Worm (Caenorhabditis elegans) whole organism, L1 larva: ENCODE results near the gene C25E10.16.
A peak's percentile ranks its signal among the peaks of the same experiment; 100 is the strongest.

Source experiments
- Y116A8C.19 ChIP-seq: sonication (generic microtip); optimal IDR thresholded peaks from 2 replicates; lab custom pipeline; 2016; ENCODE audit warnings: missing compliant biosample characterization, missing genetic modification characterization, borderline replicate concordance
- blmp-1 ChIP-seq: fragments of 150-350 bp; optimal IDR thresholded peaks from 2 replicates; lab custom pipeline; 2014; ENCODE audit warnings: missing biosample characterization, missing genetic modification characterization
- dsc-1 ChIP-seq: sonication (generic microtip); optimal IDR thresholded peaks from 2 replicates; lab custom pipeline; 2016; ENCODE audit warnings: mild to moderate bottlenecking, missing genetic modification characterization, missing compliant biosample characterization
- efl-1 ChIP-seq, 4 experiments: fragments of 150-350 bp; optimal IDR thresholded peaks in 3 of 4; peaks in 1 of 4; 1 replicate in 1 of 4; 2 replicates in 3 of 4; lab custom pipeline; 2014; ENCODE audit warnings: missing biosample characterization in 2 of 4, missing genetic modification characterization in 2 of 4, missing genetic modification reagents in 2 of 4
- egl-27 ChIP-seq, 2 experiments: fragments of 150-350 bp in 1 of 2; sonication (generic microtip); optimal IDR thresholded peaks; 3 replicates each; lab custom pipeline; 2017 to 2018; ENCODE audit warnings: missing biosample characterization in 2 of 2, missing genetic modification characterization in 2 of 2, missing genetic modification reagents in 2 of 2
- fkh-10 ChIP-seq: sonication (generic microtip); optimal IDR thresholded peaks from 2 replicates; lab custom pipeline; 2017; ENCODE audit warnings: missing biosample characterization, missing genetic modification reagents, missing genetic modification characterization
- fkh-8 ChIP-seq: sonication (generic microtip); optimal IDR thresholded peaks from 2 replicates; lab custom pipeline; 2016; ENCODE audit warnings: mild to moderate bottlenecking, missing genetic modification characterization, missing compliant biosample characterization
- hpl-2 ChIP-seq: fragments of 150-350 bp; optimal IDR thresholded peaks from 2 replicates; lab custom pipeline; 2014; ENCODE audit warnings: missing biosample characterization, missing genetic modification reagents, missing genetic modification characterization
- isw-1 ChIP-seq: fragments of 200-800 bp; sonication (Bioruptor generic); IDR thresholded peaks from 2 replicates; pipeline ENCODE4 v1.3.6; 2022; ENCODE audit warnings: missing genetic modification characterization, missing compliant biosample characterization
- jun-1 ChIP-seq: fragments of 150-350 bp; optimal IDR thresholded peaks from 2 replicates; lab custom pipeline; 2014; ENCODE audit warnings: missing biosample characterization, missing genetic modification reagents, missing genetic modification characterization
- lin-13 ChIP-seq: fragments of 150-350 bp; optimal IDR thresholded peaks from 2 replicates; lab custom pipeline; 2014; ENCODE audit warnings: missing biosample characterization, missing genetic modification reagents, missing genetic modification characterization
- lin-14 ChIP-seq: fragments of 200-800 bp; sonication (Bioruptor generic); optimal IDR thresholded peaks from 2 replicates; lab custom pipeline; 2018; ENCODE audit warnings: mild to moderate bottlenecking, missing genetic modification characterization, moderate library complexity, missing compliant biosample characterization
- lin-15B ChIP-seq: fragments of 150-350 bp; sonication (generic microtip); optimal IDR thresholded peaks from 3 replicates; lab custom pipeline; 2014; ENCODE audit warnings: missing biosample characterization, missing genetic modification characterization
- lir-3 ChIP-seq: sonication (generic microtip); optimal IDR thresholded peaks from 2 replicates; lab custom pipeline; 2016; ENCODE audit warnings: mild to moderate bottlenecking, missing genetic modification characterization, moderate library complexity, missing compliant biosample characterization; ENCODE audit not compliant: poor library complexity
- mab-9 ChIP-seq: fragments of 200-800 bp; sonication (Bioruptor generic); IDR thresholded peaks from 2 replicates; pipeline ENCODE4 v1.3.6; 2022; ENCODE audit warnings: missing genetic modification reagents, missing genetic modification characterization, missing compliant biosample characterization
- mef-2 ChIP-seq: fragments of 150-350 bp; optimal IDR thresholded peaks from 2 replicates; lab custom pipeline; 2014; ENCODE audit warnings: missing biosample characterization, missing genetic modification characterization
- nhr-19 ChIP-seq: fragments of 200-800 bp; sonication (Bioruptor generic); conservative IDR thresholded peaks from 2 replicates; pipeline ENCODE4 v1.3.6; 2022; ENCODE audit warnings: missing genetic modification characterization, missing compliant biosample characterization
- nhr-28 ChIP-seq: fragments of 150-350 bp; optimal IDR thresholded peaks from 2 replicates; lab custom pipeline; 2014; ENCODE audit warnings: missing biosample characterization, missing genetic modification characterization
- nhr-47 ChIP-seq: sonication (generic microtip); optimal IDR thresholded peaks from 2 replicates; lab custom pipeline; 2016; ENCODE audit warnings: mild to moderate bottlenecking, missing genetic modification characterization, moderate library complexity, missing compliant biosample characterization
- nhr-71 ChIP-seq: sonication (generic microtip); optimal IDR thresholded peaks from 2 replicates; lab custom pipeline; 2016; ENCODE audit warnings: mild to moderate bottlenecking, missing genetic modification characterization, moderate library complexity, missing compliant biosample characterization
- nhr-77 ChIP-seq: fragments of 150-350 bp; optimal IDR thresholded peaks from 2 replicates; lab custom pipeline; 2014; ENCODE audit warnings: missing biosample characterization, missing genetic modification characterization
- nhr-85 ChIP-seq: sonication (generic microtip); peaks from one replicate; lab custom pipeline; 2016; ENCODE audit warnings: missing genetic modification characterization, inconsistent platforms, missing compliant biosample characterization
- pax-3 ChIP-seq: fragments of 200-800 bp; sonication (Bioruptor generic); optimal IDR thresholded peaks from 2 replicates; lab custom pipeline; 2018; ENCODE audit warnings: mild to moderate bottlenecking, missing genetic modification characterization, moderate library complexity, missing compliant biosample characterization
- pqm-1 ChIP-seq: sonication (generic microtip); optimal IDR thresholded peaks from 3 replicates; lab custom pipeline; 2017; ENCODE audit warnings: missing biosample characterization, missing genetic modification characterization
- rnt-1 ChIP-seq: sonication (generic microtip); optimal IDR thresholded peaks from 2 replicates; lab custom pipeline; 2016; ENCODE audit warnings: mild to moderate bottlenecking, missing genetic modification characterization, moderate library complexity, missing compliant biosample characterization
- snu-23 ChIP-seq: sonication (generic microtip); optimal IDR thresholded peaks from 2 replicates; lab custom pipeline; 2016; ENCODE audit warnings: missing genetic modification characterization, missing compliant biosample characterization
- sox-4 ChIP-seq: sonication (generic microtip); optimal IDR thresholded peaks from 2 replicates; lab custom pipeline; 2016; ENCODE audit warnings: missing genetic modification characterization, missing compliant biosample characterization
- sup-37 ChIP-seq: fragments of 200-800 bp; sonication (Bioruptor generic); optimal IDR thresholded peaks from 2 replicates; lab custom pipeline; 2018; ENCODE audit warnings: mild to moderate bottlenecking, missing genetic modification characterization, missing compliant biosample characterization
- tlp-1 ChIP-seq: fragments of 150-350 bp; optimal IDR thresholded peaks from 2 replicates; lab custom pipeline; 2014; ENCODE audit warnings: missing biosample characterization, missing genetic modification characterization
- unc-130 ChIP-seq: fragments of 150-350 bp; optimal IDR thresholded peaks from 2 replicates; lab custom pipeline; 2017; ENCODE audit warnings: missing biosample characterization, missing genetic modification characterization, inconsistent platforms
- unc-62 ChIP-seq: fragments of 150-350 bp; optimal IDR thresholded peaks from 2 replicates; lab custom pipeline; 2014; ENCODE audit warnings: missing biosample characterization, missing genetic modification reagents, missing genetic modification characterization
- unc-86 ChIP-seq: sonication (generic microtip); optimal IDR thresholded peaks from 2 replicates; lab custom pipeline; 2016; ENCODE audit warnings: missing genetic modification characterization, missing compliant biosample characterization
- zag-1 ChIP-seq: fragments of 150-350 bp; optimal IDR thresholded peaks from 2 replicates; lab custom pipeline; 2014; ENCODE audit warnings: missing biosample characterization, missing genetic modification characterization
- zip-4 ChIP-seq: fragments of 200-800 bp; sonication (Bioruptor generic); optimal IDR thresholded peaks from 2 replicates; lab custom pipeline; 2018; ENCODE audit warnings: mild to moderate bottlenecking, missing genetic modification characterization, moderate library complexity, missing compliant biosample characterization
- ztf-4 ChIP-seq: fragments of 150-350 bp; optimal IDR thresholded peaks from 2 replicates; lab custom pipeline; 2014; ENCODE audit warnings: missing biosample characterization, missing genetic modification characterization

Gene C25E10.16

ce11 chrV:9065001-9065400 is 5.6 kb upstream of the C25E10.16 start:
- no peak for TF ChIP-seq fkh-10 (GFP tag; lab: Kevin White, UChicago)
- peak; percentile 54 for TF ChIP-seq nhr-85 (tag; lab: Kevin White, UChicago)
- TF ChIP-seq efl-1 (optimal IDR thresholded peaks at IDR 0.05; lab: Kevin White, UChicago), result no peak
- TF ChIP-seq efl-1 (GFP tag; optimal IDR thresholded peaks at IDR 0.05 in 1 of 2; lab: Kevin White, UChicago), result peak in 1 of 2 experiments; percentile 29

- no peak for TF ChIP-seq zag-1 (tag; lab: Kevin White, UChicago)
- TF ChIP-seq nhr-85 (tag; lab: Kevin White, UChicago), result peak; percentile 23
- no peak for TF ChIP-seq efl-1 (optimal IDR thresholded peaks at IDR 0.05; lab: Kevin White, UChicago)
- peak in 1 of 2 experiments; percentile 89 for TF ChIP-seq efl-1 (GFP tag; optimal IDR thresholded peaks at IDR 0.05 in 1 of 2; lab: Kevin White, UChicago)
- peak; percentile 18 for TF ChIP-seq blmp-1 (tag; lab: Kevin White, UChicago)
- TF ChIP-seq snu-23 (GFP tag; lab: Kevin White, UChicago), result no peak
- TF ChIP-seq, all 84 proteins: peak for 3
Measured at ce11 chrV:9063134-9063533, 3.8 kb upstream of the C25E10.16 start.

ce11 chrV:9062341-9062740 is 3.0 kb upstream of the C25E10.16 start, which contains the start of gene C25E10.12:
TSS of gene C25E10.12 (minus strand) at chrV:9062441.
- TF ChIP-seq nhr-47 (tag; lab: Kevin White, UChicago) (no peak), sox-4 (no peak), pqm-1 (no peak), unc-62 (GFP tag; lab: Kevin White, UChicago) (no peak), pax-3 (tag; lab: Kevin White, UChicago) (no peak), hpl-2 (GFP tag; lab: Kevin White, UChicago) (no peak), efl-1 (optimal IDR thresholded peaks at IDR 0.05; lab: Kevin White, UChicago) (no peak), efl-1 (GFP tag; optimal IDR thresholded peaks at IDR 0.05 in 1 of 2; lab: Kevin White, UChicago) (no peak), unc-86 (tag; lab: Kevin White, UChicago) (no peak), snu-23 (GFP tag; lab: Kevin White, UChicago) (no peak), unc-130 (tag; lab: Kevin White, UChicago) (no peak), ztf-4 (tag; lab: Kevin White, UChicago) (no peak), lin-15B (tag; lab: Kevin White, UChicago) (no peak)

- no peak for TF ChIP-seq mab-9
- no peak for TF ChIP-seq unc-62 (GFP tag; lab: Kevin White, UChicago)
- TF ChIP-seq zip-4 (GFP tag; lab: Kevin White, UChicago), result no peak
- no peak for TF ChIP-seq lin-14 (GFP tag; lab: Kevin White, UChicago)
- TF ChIP-seq jun-1 (tag; lab: Kevin White, UChicago), result no peak
- no peak for TF ChIP-seq nhr-28 (tag; lab: Kevin White, UChicago)
- no peak for TF ChIP-seq blmp-1 (tag; lab: Kevin White, UChicago)
- TF ChIP-seq rnt-1 (tag; lab: Kevin White, UChicago), result no peak
Measured at ce11 chrV:9058627-9059026, 741 bp downstream of the C25E10.16 start, which contains the start of gene C25E10.11. TSS of gene C25E10.11 (minus strand) at chrV:9058727.

ce11 chrV:9056253-9056652 is 3.1 kb downstream of the C25E10.16 start, which contains the start of gene C25E10.10:
TSS of gene C25E10.10 (minus strand) at chrV:9056353.
- TF ChIP-seq unc-86 (tag; lab: Kevin White, UChicago) (no peak), mef-2 (tag; lab: Kevin White, UChicago) (no peak), egl-27 (tag; optimal IDR thresholded peaks at IDR 0.05; lab: Kevin White, UChicago) (no peak)

ce11 chrV:9055644-9056043 is 3.7 kb downstream of the C25E10.16 start:
- TF ChIP-seq isw-1 (no peak), nhr-47 (tag; lab: Kevin White, UChicago) (peak; percentile 44), zag-1 (tag; lab: Kevin White, UChicago) (no peak), tlp-1 (tag; lab: Kevin White, UChicago) (no peak), sup-37 (GFP tag; lab: Kevin White, UChicago) (no peak), fkh-8 (tag; lab: Kevin White, UChicago) (peak; percentile 83), mef-2 (tag; lab: Kevin White, UChicago) (no peak), Y116A8C.19 (tag; lab: Kevin White, UChicago) (no peak), pax-3 (tag; lab: Kevin White, UChicago) (peak; percentile 8), efl-1 (optimal IDR thresholded peaks at IDR 0.05; lab: Kevin White, UChicago) (no peak), efl-1 (GFP tag; optimal IDR thresholded peaks at IDR 0.05 in 1 of 2; lab: Kevin White, UChicago) (peak in 1 of 2 experiments; percentile 88), nhr-19 (GFP tag; lab: Robert Waterston, UW) (no peak), lin-13 (GFP tag; lab: Kevin White, UChicago) (no peak), nhr-77 (tag; lab: Kevin White, UChicago) (no peak), ztf-4 (tag; lab: Kevin White, UChicago) (no peak), dsc-1 (tag; lab: Kevin White, UChicago) (peak; percentile 48), pqm-1 (no peak), nhr-71 (tag; lab: Kevin White, UChicago) (peak; percentile 53), lir-3 (tag; lab: Kevin White, UChicago) (no peak)
- TF ChIP-seq, all 84 proteins: peak for 6
